Worm (Caenorhabditis elegans): Measurements from ENCODE around the gene asp-4.

DNA sequence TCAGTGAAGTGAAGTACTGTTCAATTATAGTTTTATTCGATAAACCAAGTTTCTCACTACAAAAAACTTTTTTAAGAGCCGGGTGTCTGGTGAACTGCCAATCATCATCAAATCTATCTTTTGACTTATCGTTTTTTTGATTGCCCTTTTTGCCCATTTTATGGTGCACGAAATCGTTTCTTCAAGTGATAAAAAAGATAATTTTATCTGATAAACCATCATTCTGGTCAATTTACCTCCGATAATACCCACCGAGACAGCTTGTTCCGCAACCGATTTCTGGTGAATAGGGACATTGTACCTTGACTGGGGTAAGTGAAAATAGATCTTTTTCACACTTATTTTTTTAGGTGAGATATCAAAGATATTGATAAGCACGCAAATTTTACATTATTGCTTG is 36.3 kb upstream of the asp-4 start, which contains the start of gene K08H2.10:
- TF ChIP-seq ceh-83 (GFP tag; optimal IDR thresholded peaks at IDR 0.05) (no peak), mab-5 (tag; optimal IDR thresholded peaks at IDR 0.05) (no peak), pha-4 (tag; optimal IDR thresholded peaks at IDR 0.05) (no peak), sem-2 (GFP tag; optimal IDR thresholded peaks at IDR 0.05) (no peak), mep-1 (tag; optimal IDR thresholded peaks at IDR 0.05) (no peak)
